Worm (Caenorhabditis elegans): Measurements from ENCODE around the gene bus-8B.

DNA sequence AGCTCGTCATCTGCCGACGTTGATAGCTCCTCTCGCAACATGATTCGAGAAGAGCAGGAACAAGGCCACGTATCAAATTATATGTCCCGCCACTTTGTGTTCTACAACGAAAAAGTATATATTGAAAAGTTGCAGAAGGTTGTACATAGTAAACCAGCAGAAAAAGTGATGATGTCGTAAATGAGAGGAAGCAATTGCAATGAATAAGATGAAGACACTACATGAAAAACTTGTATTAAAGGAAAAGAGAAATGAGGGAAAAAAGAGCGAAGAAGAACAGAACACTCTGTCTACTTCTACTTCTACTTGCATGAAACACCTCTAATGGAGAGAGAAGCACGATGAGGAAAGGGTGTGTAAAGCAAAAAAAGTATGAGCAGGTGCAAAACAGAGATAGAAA is 12.0 kb downstream of the bus-8B start, which contains the start of gene T23F2.2:
- TF ChIP-seq unc-130 (GFP tag; optimal IDR thresholded peaks at IDR 0.05) (no peak), snpc-1.3 (tag; optimal IDR thresholded peaks at IDR 0.05; ENCODE audit: insufficient read depth) (no peak)

Measured in whole organism, young adult.